Worm (Caenorhabditis elegans): ENCODE results near the gene ehs-1.
A peak's percentile ranks its signal among the peaks of the same experiment; 100 is the strongest.

Gene ehs-1

ce11 chrII:5838453-5838852 is 17.9 kb downstream of the ehs-1 start, which contains the start of gene ZK1248.15:
Gene ZK1248.15, minus strand, starts transcription at chrII:5838553.
- TF ChIP-seq nhr-25 (tag; optimal IDR thresholded peaks at IDR 0.05) (no peak), pha-4 (tag; optimal IDR thresholded peaks at IDR 0.05) (no peak), unc-62 (GFP tag; optimal IDR thresholded peaks at IDR 0.05) (no peak), lin-15B (tag; optimal IDR thresholded peaks at IDR 0.05) (no peak), nhr-23 (tag; optimal IDR thresholded peaks at IDR 0.05) (no peak), ZK546.5 (tag; optimal IDR thresholded peaks at IDR 0.05) (no peak), fos-1 (tag; optimal IDR thresholded peaks at IDR 0.05) (no peak), egl-27 (tag; optimal IDR thresholded peaks at IDR 0.05) (no peak), mdl-1 (tag; optimal IDR thresholded peaks at IDR 0.05) (no peak), nfya-1 (tag; optimal IDR thresholded peaks at IDR 0.05; ENCODE audit: insufficient read depth) (no peak), pqm-1 (tag; optimal IDR thresholded peaks at IDR 0.05) (no peak), eor-1 (tag; optimal IDR thresholded peaks at IDR 0.05) (no peak), lin-39 (tag; optimal IDR thresholded peaks at IDR 0.05) (no peak), R02D3.7 (tag; optimal IDR thresholded peaks at IDR 0.05) (no peak)

ce11 chrII:5839227-5839626 is 18.7 kb downstream of the ehs-1 start, which contains the start of gene ZK1248.19:
Gene ZK1248.19, minus strand, starts transcription at chrII:5839414.
- TF ChIP-seq ztf-11 (tag; optimal IDR thresholded peaks at IDR 0.05) (no peak), mml-1 (tag; optimal IDR thresholded peaks at IDR 0.05) (no peak), ama-1 (optimal IDR thresholded peaks at IDR 0.05) (peak; percentile 6), R02D3.7 (tag; optimal IDR thresholded peaks at IDR 0.05) (peak; percentile 88), ceh-82 (tag; optimal IDR thresholded peaks at IDR 0.05) (no peak), eor-1 (tag; optimal IDR thresholded peaks at IDR 0.05) (no peak), fos-1 (tag; optimal IDR thresholded peaks at IDR 0.05) (no peak), nhr-67 (tag; optimal IDR thresholded peaks at IDR 0.05) (no peak), snpc-4 (tag; optimal IDR thresholded peaks at IDR 0.05) (peak; percentile 0), nhr-12 (tag; optimal IDR thresholded peaks at IDR 0.05) (no peak), ceh-28 (tag; optimal IDR thresholded peaks at IDR 0.05) (no peak), elt-3 (tag; optimal IDR thresholded peaks at IDR 0.05) (no peak), nhr-76 (tag; optimal IDR thresholded peaks at IDR 0.05) (no peak), nhr-25 (tag; optimal IDR thresholded peaks at IDR 0.05) (no peak), nhr-77 (tag; optimal IDR thresholded peaks at IDR 0.05) (no peak), nfya-1 (tag; optimal IDR thresholded peaks at IDR 0.05; ENCODE audit: insufficient read depth) (peak; percentile 28), nhr-11 (tag; optimal IDR thresholded peaks at IDR 0.05) (no peak), hmg-11 (tag; optimal IDR thresholded peaks at IDR 0.05) (peak; percentile 42), ztf-4 (tag; optimal IDR thresholded peaks at IDR 0.05) (no peak), tbx-2 (tag; optimal IDR thresholded peaks at IDR 0.05) (no peak), ZK546.5 (tag; optimal IDR thresholded peaks at IDR 0.05) (no peak), lsy-12 (tag; optimal IDR thresholded peaks at IDR 0.05) (no peak), egl-27 (tag; optimal IDR thresholded peaks at IDR 0.05) (no peak), fkh-10 (GFP tag; optimal IDR thresholded peaks at IDR 0.05) (no peak), pqm-1 (tag; optimal IDR thresholded peaks at IDR 0.05) (no peak), zag-1 (tag; optimal IDR thresholded peaks at IDR 0.05) (no peak), pha-4 (tag; optimal IDR thresholded peaks at IDR 0.05) (peak; percentile 25), lin-15B (tag; optimal IDR thresholded peaks at IDR 0.05) (peak; percentile 4)

- TF ChIP-seq egl-5 (tag; optimal IDR thresholded peaks at IDR 0.05) (no peak), lin-39 (tag; optimal IDR thresholded peaks at IDR 0.05) (peak; percentile 9)
Observed at ce11 chrII:5841053-5841547, 20.6 kb downstream of the ehs-1 start, which contains the start of gene lec-5. Gene lec-5, minus strand, starts transcription at chrII:5841103.

ce11 chrII:5841866-5842265 is 21.4 kb downstream of the ehs-1 start, which contains the start of gene nep-25:
Gene nep-25, plus strand, starts transcription at chrII:5842240.
- no peak for TF ChIP-seq fkh-2 (tag; optimal IDR thresholded peaks at IDR 0.05)

- TF ChIP-seq ceh-16 (tag; optimal IDR thresholded peaks at IDR 0.05) (peak; percentile 62), lin-39 (tag; optimal IDR thresholded peaks at IDR 0.05) (peak; percentile 99), sea-2 (GFP tag; optimal IDR thresholded peaks at IDR 0.05) (peak; percentile 52), ceh-9 (tag; optimal IDR thresholded peaks at IDR 0.05) (peak; percentile 37), nhr-67 (tag; optimal IDR thresholded peaks at IDR 0.05) (no peak), snpc-4 (tag; optimal IDR thresholded peaks at IDR 0.05) (peak; percentile 100), fkh-2 (tag; optimal IDR thresholded peaks at IDR 0.05) (peak; percentile 82), nhr-25 (tag; optimal IDR thresholded peaks at IDR 0.05) (peak; percentile 99), elt-3 (tag; optimal IDR thresholded peaks at IDR 0.05) (peak in 2 of 3 experiments; percentile 91 to 97), tbx-2 (tag; optimal IDR thresholded peaks at IDR 0.05) (peak; percentile 97), skn-1 (tag; optimal IDR thresholded peaks at IDR 0.05) (peak; percentile 96), nhr-28 (tag; optimal IDR thresholded peaks at IDR 0.05) (peak; percentile 90), pqm-1 (tag; optimal IDR thresholded peaks at IDR 0.05) (peak; percentile 94), nfya-1 (tag; optimal IDR thresholded peaks at IDR 0.05; ENCODE audit: insufficient read depth) (peak; percentile 99), ztf-4 (tag; optimal IDR thresholded peaks at IDR 0.05) (peak; percentile 79), nhr-11 (tag; optimal IDR thresholded peaks at IDR 0.05) (peak; percentile 94), elt-1 (tag; optimal IDR thresholded peaks at IDR 0.05) (peak; percentile 85), nhr-12 (tag; optimal IDR thresholded peaks at IDR 0.05) (peak; percentile 45), aly-2 (tag; optimal IDR thresholded peaks at IDR 0.05) (peak; percentile 96), fos-1 (tag; optimal IDR thresholded peaks at IDR 0.05) (peak; percentile 87), fkh-10 (GFP tag; optimal IDR thresholded peaks at IDR 0.05) (peak; percentile 100), nhr-76 (tag; optimal IDR thresholded peaks at IDR 0.05) (peak; percentile 80), R02D3.7 (tag; optimal IDR thresholded peaks at IDR 0.05) (peak; percentile 96), lsy-12 (tag; optimal IDR thresholded peaks at IDR 0.05) (peak; percentile 99), egl-27 (tag; optimal IDR thresholded peaks at IDR 0.05) (peak; percentile 92), lin-15B (tag; optimal IDR thresholded peaks at IDR 0.05) (peak; percentile 82), egl-5 (tag; optimal IDR thresholded peaks at IDR 0.05) (peak; percentile 92), ceh-82 (tag; optimal IDR thresholded peaks at IDR 0.05) (peak; percentile 96)
Observed at ce11 chrII:5844694-5845129, 24.2 kb downstream of the ehs-1 start.
